Worm (Caenorhabditis elegans) whole organism, L4/young adult: ENCODE measurements around the gene C49H3.12.

Experiments
- W03F9.2 ChIP-seq: fragments of 150-350 bp; optimal IDR thresholded peaks from 2 replicates; lab custom pipeline; 2014; ENCODE audit warnings: missing biosample characterization, missing genetic modification characterization
- dao-5 ChIP-seq: sonication (generic microtip); optimal IDR thresholded peaks from 2 replicates; lab custom pipeline; 2016; ENCODE audit warnings: missing genotype, missing genetic modification characterization, moderate library complexity, missing compliant biosample characterization
- him-1 ChIP-seq: sonication (generic microtip); optimal IDR thresholded peaks from 2 replicates; lab custom pipeline; 2016; ENCODE audit warnings: missing genotype, missing genetic modification reagents, missing genetic modification characterization, missing compliant biosample characterization

DNA sequence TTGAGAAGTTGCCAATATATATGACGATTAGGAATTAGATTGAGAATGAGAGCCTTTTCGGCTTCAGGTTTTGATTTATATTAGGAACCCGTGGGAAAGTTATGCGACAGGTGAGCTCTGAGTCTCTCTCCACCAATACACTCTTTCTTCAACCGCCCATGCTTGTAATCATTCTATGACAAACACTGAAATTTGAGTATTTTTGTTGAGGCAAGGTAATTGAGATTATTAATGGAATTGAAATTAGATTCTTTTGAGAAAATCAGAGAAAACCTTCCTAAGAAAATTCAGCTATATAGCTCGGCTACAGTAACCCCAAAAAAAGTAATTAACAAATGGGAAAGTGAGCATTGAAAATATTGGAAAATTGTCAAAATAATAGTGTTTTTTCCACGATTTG lies 28.7 kb upstream of the C49H3.12 start, which contains the start of gene ceh-19:
- TF ChIP-seq dao-5 (tag; lab: Kevin White, UChicago): no peak
- no peak for TF ChIP-seq him-1 (tag; lab: Kevin White, UChicago)
- TF ChIP-seq W03F9.2 (tag; lab: Kevin White, UChicago): no peak
